Fruit fly (Drosophila melanogaster) whole organism, embryonic: Measurements from ENCODE around the gene CG43403.

ENCODE experiments used
- CG18599 ChIP-seq: fragments of 200-800 bp; sonication (Bioruptor generic); optimal IDR thresholded peaks from 3 replicates; lab custom pipeline; 2017; ENCODE audit warnings: missing biosample characterization, missing genetic modification characterization, mild to moderate bottlenecking, moderate library complexity, missing genetic modification reagents
- NK7.1 ChIP-seq: fragments of 200-800 bp; sonication (Bioruptor generic); optimal IDR thresholded peaks from 3 replicates; lab custom pipeline; 2016; ENCODE audit warnings: missing biosample characterization, missing genetic modification characterization
- YL-1 ChIP-seq: fragments of 200-800 bp; sonication (Bioruptor generic); optimal IDR thresholded peaks from 3 replicates; lab custom pipeline; 2017; ENCODE audit warnings: missing biosample characterization, mild to moderate bottlenecking, missing genetic modification characterization
- exex ChIP-seq: fragments of 200-800 bp; sonication (Bioruptor generic); optimal IDR thresholded peaks from 4 replicates; lab custom pipeline; 2018; ENCODE audit warnings: missing biosample characterization, mild to moderate bottlenecking, missing genetic modification characterization, moderate library complexity
- hth ChIP-seq: fragments of >200 bp; optimal IDR thresholded peaks from 2 replicates; lab custom pipeline; 2017; ENCODE audit warnings: inconsistent platforms

- TF ChIP-seq CG18599 (GFP tag; lab: Kevin White, UChicago) (no peak), NK7.1 (GFP tag; lab: Kevin White, UChicago) (no peak), hth (no peak), exex (tag; lab: Kevin White, UChicago) (no peak), YL-1 (GFP tag; lab: Kevin White, UChicago) (no peak)
These were observed 16.5 kb downstream of the CG43403 start for dm6 chr2L:2636326-2637001.
